Fruit fly (Drosophila melanogaster) whole organism, embryonic: ENCODE data around the gene CG44257.
A peak's percentile ranks its signal among the peaks of the same experiment; 100 is the strongest.

ENCODE experiments used
- Awh ChIP-seq: fragments of 200-800 bp; sonication (Bioruptor generic); IDR thresholded peaks from 2 replicates; pipeline ENCODE4, ENCODE4 v1.3.6; 2022; ENCODE audit warnings: missing biosample characterization, missing genetic modification characterization
- C15 ChIP-seq: fragments of 200-800 bp; sonication (Bioruptor generic); IDR thresholded peaks from 3 replicates; pipeline ENCODE4 v1.3.6; 2022; ENCODE audit warnings: missing biosample characterization, missing genetic modification characterization
- CG10147 ChIP-seq: fragments of 200-800 bp; sonication (Bioruptor generic); optimal IDR thresholded peaks from 2 replicates; lab custom pipeline; 2019; ENCODE audit warnings: missing biosample characterization, mild to moderate bottlenecking, missing genetic modification characterization, moderate library complexity
- CG10321 ChIP-seq: fragments of 200-800 bp; sonication (Bioruptor generic); IDR thresholded peaks from 2 replicates; pipeline ENCODE4 v1.3.6; 2022; ENCODE audit warnings: missing biosample characterization, missing genetic modification characterization
- CG13894 ChIP-seq: fragments of 200-800 bp; sonication (Bioruptor generic); optimal IDR thresholded peaks from 3 replicates; lab custom pipeline; 2018; ENCODE audit warnings: missing biosample characterization, mild to moderate bottlenecking, missing genetic modification characterization, moderate library complexity
- CG17385 ChIP-seq: fragments of 200-800 bp; sonication (Bioruptor generic); optimal IDR thresholded peaks from 3 replicates; lab custom pipeline; 2018; ENCODE audit warnings: missing biosample characterization, mild to moderate bottlenecking, missing genetic modification characterization
- CG18599 ChIP-seq: fragments of 200-800 bp; sonication (Bioruptor generic); optimal IDR thresholded peaks from 3 replicates; lab custom pipeline; 2017; ENCODE audit warnings: missing biosample characterization, missing genetic modification characterization, mild to moderate bottlenecking, moderate library complexity, missing genetic modification reagents
- CG31224 ChIP-seq: fragments of 200-800 bp; sonication (Bioruptor generic); IDR thresholded peaks from 2 replicates; pipeline ENCODE4 v1.3.6; 2022; ENCODE audit warnings: missing biosample characterization, missing genetic modification characterization
- CG32767 ChIP-seq: fragments of 200-800 bp; sonication (Bioruptor generic); IDR thresholded peaks from 2 replicates; pipeline ENCODE4 v1.3.6; 2022; ENCODE audit warnings: missing biosample characterization, missing genetic modification characterization
- CG33213 ChIP-seq: fragments of 200-800 bp; sonication (Bioruptor generic); optimal IDR thresholded peaks from 3 replicates; lab custom pipeline; 2016; ENCODE audit warnings: missing biosample characterization, missing genetic modification characterization
- CG34422 ChIP-seq: fragments of 200-800 bp; sonication (Bioruptor generic); IDR thresholded peaks from 3 replicates; pipeline ENCODE4 v1.3.6; 2022; ENCODE audit warnings: missing biosample characterization, missing genetic modification characterization
- CG3847 ChIP-seq: fragments of 200-800 bp; sonication (Bioruptor generic); IDR thresholded peaks from 2 replicates; pipeline ENCODE4 v1.3.6; 2022; ENCODE audit warnings: missing biosample characterization, missing genetic modification characterization
- CG5245 ChIP-seq: fragments of 200-800 bp; sonication (Bioruptor generic); optimal IDR thresholded peaks from 3 replicates; lab custom pipeline; 2016; ENCODE audit warnings: missing biosample characterization, missing genetic modification characterization
- CG7271 ChIP-seq: fragments of 200-800 bp; sonication (Bioruptor generic); optimal IDR thresholded peaks from 2 replicates; lab custom pipeline; 2018; ENCODE audit warnings: missing biosample characterization, mild to moderate bottlenecking, missing genetic modification characterization, moderate library complexity
- CG7745 ChIP-seq: fragments of 200-800 bp; sonication (Bioruptor generic); optimal IDR thresholded peaks from 2 replicates; lab custom pipeline; 2018; ENCODE audit warnings: missing biosample characterization, mild to moderate bottlenecking, missing genetic modification characterization, moderate library complexity
- CG9609 ChIP-seq: fragments of 200-800 bp; sonication (Bioruptor generic); optimal IDR thresholded peaks from 3 replicates; lab custom pipeline; 2016; ENCODE audit warnings: missing biosample characterization, missing genetic modification characterization
- CHES-1-like ChIP-seq: fragments of 200-800 bp; sonication (Bioruptor generic); optimal IDR thresholded peaks from 2 replicates; lab custom pipeline; 2016; ENCODE audit warnings: missing biosample characterization, missing genetic modification characterization
- CoRest ChIP-seq: fragments of 200-800 bp; sonication (Bioruptor generic); optimal IDR thresholded peaks from 3 replicates; lab custom pipeline; 2018; ENCODE audit warnings: missing biosample characterization, mild to moderate bottlenecking, missing genetic modification characterization, moderate library complexity
- D19B ChIP-seq: fragments of 200-800 bp; sonication (Bioruptor generic); optimal IDR thresholded peaks from 2 replicates; lab custom pipeline; 2017; ENCODE audit warnings: missing biosample characterization, mild to moderate bottlenecking, missing genetic modification characterization
- Dbx ChIP-seq: fragments of 200-800 bp; sonication (Bioruptor generic); IDR thresholded peaks from 3 replicates; pipeline ENCODE4 v1.3.6; 2022; ENCODE audit warnings: missing biosample characterization, missing genetic modification characterization
- HHEX ChIP-seq: fragments of 200-800 bp; sonication (Bioruptor generic); optimal IDR thresholded peaks from 3 replicates; lab custom pipeline; 2017; ENCODE audit warnings: missing biosample characterization, mild to moderate bottlenecking, missing genetic modification characterization, missing genetic modification reagents
- HLH3B ChIP-seq: fragments of 200-800 bp; sonication (Bioruptor generic); IDR thresholded peaks from 2 replicates; pipeline ENCODE4 v1.3.6; 2022; ENCODE audit warnings: missing biosample characterization, missing genetic modification characterization
- Hmr ChIP-seq: fragments of 200-800 bp; sonication (Bioruptor generic); optimal IDR thresholded peaks from 3 replicates; lab custom pipeline; 2017; ENCODE audit warnings: mild to moderate bottlenecking, missing biosample characterization, missing genetic modification reagents, missing genetic modification characterization
- Med ChIP-seq: fragments of 200-800 bp; sonication (Bioruptor generic); peaks from one replicate; lab custom pipeline; 2016; ENCODE audit warnings: missing biosample characterization, missing genetic modification characterization, mild to moderate bottlenecking, inconsistent platforms, moderate library complexity
- Meics ChIP-seq: fragments of 200-800 bp; sonication (Bioruptor generic); optimal IDR thresholded peaks from 2 replicates; lab custom pipeline; 2017; ENCODE audit warnings: missing biosample characterization, mild to moderate bottlenecking, missing genetic modification characterization
- Scr ChIP-seq: fragments of 200-800 bp; sonication (Bioruptor generic); IDR thresholded peaks from 2 replicates; pipeline ENCODE4 v1.3.6; 2022; ENCODE audit warnings: missing biosample characterization, missing genetic modification characterization; ENCODE audit not compliant: partially characterized antibody
- Spps ChIP-seq: fragments of 200-800 bp; sonication (Bioruptor generic); optimal IDR thresholded peaks from 2 replicates; lab custom pipeline; 2018; ENCODE audit warnings: missing biosample characterization, mild to moderate bottlenecking, missing genetic modification characterization
- abd-A ChIP-seq: fragments of 200-800 bp; sonication (Bioruptor generic); optimal IDR thresholded peaks from 3 replicates; lab custom pipeline; 2019; ENCODE audit warnings: missing biosample characterization, mild to moderate bottlenecking, missing genetic modification characterization, moderate library complexity
- danr ChIP-seq: fragments of 200-800 bp; sonication (Bioruptor generic); IDR thresholded peaks from 2 replicates; pipeline ENCODE4 v1.3.6; 2022; ENCODE audit warnings: missing biosample characterization, missing genetic modification characterization
- dimm ChIP-seq: fragments of 200-800 bp; sonication (Bioruptor generic); IDR thresholded peaks from 2 replicates; pipeline ENCODE4 v1.3.6; 2022; ENCODE audit warnings: missing biosample characterization, missing genetic modification characterization
- dm ChIP-seq: fragments of 200-800 bp; sonication (Bioruptor generic); optimal IDR thresholded peaks from 3 replicates; lab custom pipeline; 2016; ENCODE audit warnings: missing biosample characterization, missing genetic modification characterization
- dmrt99B ChIP-seq: fragments of 200-800 bp; sonication (Bioruptor generic); optimal IDR thresholded peaks from 2 replicates; lab custom pipeline; 2018; ENCODE audit warnings: missing biosample characterization, mild to moderate bottlenecking, missing genetic modification characterization, moderate library complexity
- ewg ChIP-seq: fragments of 200-800 bp; sonication (Bioruptor generic); optimal IDR thresholded peaks from 3 replicates; lab custom pipeline; 2017; ENCODE audit warnings: mild to moderate bottlenecking, missing biosample characterization, missing genetic modification reagents, missing genetic modification characterization
- eyg ChIP-seq: fragments of 200-800 bp; sonication (Bioruptor generic); optimal IDR thresholded peaks from 3 replicates; lab custom pipeline; 2016; ENCODE audit warnings: missing biosample characterization, missing genetic modification characterization
- gem ChIP-seq: fragments of 200-800 bp; sonication (Bioruptor generic); optimal IDR thresholded peaks from 2 replicates; lab custom pipeline; 2019; ENCODE audit warnings: missing biosample characterization, mild to moderate bottlenecking, missing genetic modification characterization, moderate library complexity
- gsb ChIP-seq: fragments of 200-800 bp; sonication (Bioruptor generic); IDR thresholded peaks from 2 replicates; pipeline ENCODE4 v1.3.6; 2022; ENCODE audit warnings: missing biosample characterization, missing genetic modification characterization
- kah ChIP-seq: fragments of 200-800 bp; sonication (Bioruptor generic); optimal IDR thresholded peaks from 2 replicates; lab custom pipeline; 2018; ENCODE audit warnings: missing biosample characterization, mild to moderate bottlenecking, missing genetic modification characterization
- knrl ChIP-seq: fragments of 200-800 bp; sonication (Bioruptor generic); IDR thresholded peaks from 3 replicates; pipeline ENCODE4 v1.3.6; 2022; ENCODE audit warnings: missing biosample characterization, missing genetic modification characterization; ENCODE audit not compliant: partially characterized antibody
- scrt ChIP-seq: fragments of 200-800 bp; sonication (Bioruptor generic); optimal IDR thresholded peaks from 2 replicates; lab custom pipeline; 2018; ENCODE audit warnings: missing biosample characterization, mild to moderate bottlenecking, missing genetic modification characterization, moderate library complexity
- shn ChIP-seq: fragments of 200-800 bp; sonication (Bioruptor generic); optimal IDR thresholded peaks from 3 replicates; lab custom pipeline; 2016; ENCODE audit warnings: missing biosample characterization, missing genetic modification characterization
- sim ChIP-seq: fragments of 200-800 bp; sonication (Bioruptor generic); IDR thresholded peaks from 2 replicates; pipeline ENCODE4 v1.3.6; 2022; ENCODE audit warnings: missing biosample characterization, missing genetic modification characterization
- slbo ChIP-seq: fragments of 200-800 bp; sonication (Bioruptor generic); IDR thresholded peaks from 2 replicates; pipeline ENCODE4 v1.3.6; 2022; ENCODE audit warnings: missing biosample characterization, missing genetic modification characterization
- stwl ChIP-seq: fragments of 200-800 bp; sonication (Bioruptor generic); optimal IDR thresholded peaks from 3 replicates; lab custom pipeline; 2018; ENCODE audit warnings: missing biosample characterization, mild to moderate bottlenecking, missing genetic modification characterization, moderate library complexity
- tna ChIP-seq: fragments of 200-800 bp; sonication (Bioruptor generic); IDR thresholded peaks from 2 replicates; pipeline ENCODE4 v1.3.6; 2022; ENCODE audit warnings: missing biosample characterization, missing genetic modification characterization; ENCODE audit not compliant: partially characterized antibody
- unc-4 ChIP-seq: fragments of 200-800 bp; sonication (Bioruptor generic); IDR thresholded peaks from 2 replicates; pipeline ENCODE4 v1.3.6; 2022; ENCODE audit warnings: missing biosample characterization, missing genetic modification characterization; ENCODE audit not compliant: partially characterized antibody
- usp ChIP-seq: fragments of >200 bp; optimal IDR thresholded peaks from 2 replicates; lab custom pipeline; 2017; ENCODE audit warnings: missing biosample characterization, missing genetic modification characterization
- vvl ChIP-seq: fragments of 200-800 bp; sonication (Bioruptor generic); IDR thresholded peaks from 2 replicates; pipeline ENCODE4 v1.3.6; 2022; ENCODE audit warnings: missing biosample characterization, missing genetic modification characterization

Gene CG44257

dm6 chr3R:17236936-17237335 is 28.1 kb upstream of the CG44257 start (continued):
- TF ChIP-seq CG17385 (GFP tag; lab: Kevin White, UChicago) = no peak
- TF ChIP-seq gem (tag; lab: Kevin White, UChicago) = peak; percentile 40
- TF ChIP-seq CG34422 (GFP tag; lab: Robert Waterston, UW) = no peak
- TF ChIP-seq CHES-1-like (GFP tag; lab: Kevin White, UChicago) = no peak
- TF ChIP-seq CG10321 = no peak
- no peak for TF ChIP-seq CG10147
- TF ChIP-seq CG7745 = no peak
- TF ChIP-seq shn = no peak
- TF ChIP-seq Hmr (GFP tag; lab: Kevin White, UChicago) = peak; percentile 37
- TF ChIP-seq Meics = peak; percentile 18
- peak; percentile 66 for TF ChIP-seq abd-A
- peak; percentile 36 for TF ChIP-seq dmrt99B (tag; lab: Kevin White, UChicago)
- TF ChIP-seq Spps = no peak
- no peak for TF ChIP-seq CG7271 (tag; lab: Kevin White, UChicago)
- TF ChIP-seq CG18599 (GFP tag; lab: Kevin White, UChicago) = peak; percentile 72
- TF ChIP-seq slbo (GFP tag; lab: Robert Waterston, UW) = peak; percentile 51; the same call in 1 of the 2 replicates
- TF ChIP-seq CG5245 (GFP tag; lab: Kevin White, UChicago) = no peak
- TF ChIP-seq CG13894 (tag; lab: Kevin White, UChicago) = no peak
- TF ChIP-seq CG3847 (GFP tag; lab: Robert Waterston, UW) = no peak
- TF ChIP-seq Awh (GFP tag; lab: Robert Waterston, UW) = no peak
- no peak for TF ChIP-seq eyg (GFP tag; lab: Kevin White, UChicago)
- no peak for TF ChIP-seq danr (GFP tag; lab: Robert Waterston, UW)
- TF ChIP-seq Scr = no peak
- TF ChIP-seq CG9609 (GFP tag; lab: Kevin White, UChicago) = no peak
- no peak for TF ChIP-seq unc-4 (GFP tag; lab: Robert Waterston, UW)
- TF ChIP-seq ewg = no peak
- TF ChIP-seq CoRest (tag; lab: Kevin White, UChicago) = peak; percentile 17
- no peak for TF ChIP-seq tna (GFP tag; lab: Robert Waterston, UW)
- no peak for TF ChIP-seq dimm (GFP tag; lab: Robert Waterston, UW)
- TF ChIP-seq HLH3B (GFP tag; lab: Robert Waterston, UW) = no peak
- no peak for TF ChIP-seq knrl (GFP tag; lab: Robert Waterston, UW)
- TF ChIP-seq stwl (tag; lab: Kevin White, UChicago) = no peak
- no peak for TF ChIP-seq CG31224
- no peak for TF ChIP-seq CG32767 (GFP tag; lab: Robert Waterston, UW)
- TF ChIP-seq dm (GFP tag; lab: Kevin White, UChicago) = no peak
- TF ChIP-seq scrt (GFP tag; lab: Kevin White, UChicago) = no peak
- no peak for TF ChIP-seq Dbx (GFP tag; lab: Robert Waterston, UW)
- TF ChIP-seq C15 (GFP tag; lab: Robert Waterston, UW) = no peak
- no peak for TF ChIP-seq sim (GFP tag; lab: Robert Waterston, UW)
- no peak for TF ChIP-seq HHEX (GFP tag; lab: Kevin White, UChicago)
- no peak for TF ChIP-seq gsb (GFP tag; lab: Robert Waterston, UW)
- no peak for TF ChIP-seq kah (GFP tag; lab: Kevin White, UChicago)
- TF ChIP-seq vvl (GFP tag; lab: Robert Waterston, UW) = no peak
- TF ChIP-seq D19B (GFP tag; lab: Kevin White, UChicago) = no peak
- TF ChIP-seq CG33213 (GFP tag; lab: Kevin White, UChicago) = no peak
- no peak for TF ChIP-seq Med (GFP tag; lab: Kevin White, UChicago)
- TF ChIP-seq usp (GFP tag; lab: Kevin White, UChicago) = no peak
